Worm (Caenorhabditis elegans): ENCODE measurements around the gene pcp-1.

Gene pcp-1

ce11 chrIII:7718318-7718717 is 40.4 kb upstream of the pcp-1 start (continued):
- TF ChIP-seq nhr-76 (tag; optimal IDR thresholded peaks at IDR 0.05) (peak; percentile 73), nhr-77 (tag; optimal IDR thresholded peaks at IDR 0.05) (peak; percentile 95), mep-1 (tag; optimal IDR thresholded peaks at IDR 0.05) (peak; percentile 88), aha-1 (tag) (peak; percentile 46), lin-39 (tag; optimal IDR thresholded peaks at IDR 0.05) (no peak), hlh-11 (tag; optimal IDR thresholded peaks at IDR 0.05) (peak; percentile 91), lim-7 (GFP tag; IDR thresholded peaks at IDR 0.05) (no peak), lin-1 (GFP tag; IDR thresholded peaks at IDR 0.05) (peak; percentile 59), mdl-1 (tag; optimal IDR thresholded peaks at IDR 0.05) (peak in 1 of 2 experiments; percentile 83), dmd-8 (GFP tag; IDR thresholded peaks at IDR 0.05) (no peak), nhr-25 (tag; optimal IDR thresholded peaks at IDR 0.05; ENCODE audit: borderline replicate concordance, insufficient read depth) (peak; percentile 25), spr-1 (tag; optimal IDR thresholded peaks at IDR 0.05) (no peak), tag-97 (GFP tag; IDR thresholded peaks at IDR 0.05) (no peak), ztf-7 (tag; optimal IDR thresholded peaks at IDR 0.05) (peak; percentile 37), hlh-30 (tag; optimal IDR thresholded peaks at IDR 0.05; ENCODE audit: insufficient read depth) (peak; percentile 87), egl-27 (tag; optimal IDR thresholded peaks at IDR 0.05) (no peak), ceh-20 (GFP tag; IDR thresholded peaks at IDR 0.05) (peak; percentile 72), lin-13 (GFP tag; optimal IDR thresholded peaks at IDR 0.05) (peak; percentile 94), daf-16 (GFP tag; optimal IDR thresholded peaks at IDR 0.05) (peak; percentile 6 to 57), daf-16 (tag; optimal IDR thresholded peaks at IDR 0.05) (peak; percentile 82), mxl-2 (GFP tag; conservative IDR thresholded peaks at IDR 0.05) (no peak), egl-43 (GFP tag; IDR thresholded peaks at IDR 0.05) (no peak), rbr-2 (tag; optimal IDR thresholded peaks at IDR 0.05) (peak; percentile 24), nhr-6 (tag; optimal IDR thresholded peaks at IDR 0.05) (no peak), hmg-1.1 (GFP tag; IDR thresholded peaks at IDR 0.05) (peak; percentile 54), set-16 (GFP tag; IDR thresholded peaks at IDR 0.05) (no peak), dpl-1 (GFP tag; optimal IDR thresholded peaks at IDR 0.05) (peak; percentile 53)

DNA sequence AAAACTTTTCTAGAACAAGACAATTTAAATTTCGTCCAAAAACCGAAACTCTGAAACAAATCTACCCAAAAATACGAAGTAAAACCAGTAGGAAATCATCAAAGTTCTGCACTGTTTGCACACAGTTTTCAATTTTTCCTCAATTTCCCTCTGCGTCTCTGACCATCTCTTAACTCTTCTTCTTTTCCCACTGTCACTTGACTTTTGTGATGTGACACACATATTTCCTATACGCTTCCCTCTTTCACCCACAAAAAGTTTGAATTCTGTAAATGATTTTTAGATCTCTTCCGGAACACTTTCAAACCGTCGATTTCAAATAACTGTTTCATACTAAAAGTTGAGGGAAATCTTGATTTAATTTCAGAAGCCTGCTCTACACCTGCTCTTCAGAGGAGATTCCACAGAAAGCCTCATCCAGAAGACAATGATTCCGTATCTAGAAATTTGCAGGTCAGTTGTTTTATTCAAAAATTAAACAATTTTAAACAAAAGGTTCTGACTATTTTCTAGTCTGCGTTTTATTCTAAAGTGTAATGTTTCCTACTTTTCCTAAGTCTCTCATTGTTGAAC is 39.3 kb upstream of the pcp-1 start, which contains the start of gene ncl-1:
Gene ncl-1, plus strand, starts transcription at position 366 of the 573 bp plus-strand sequence.
- TF ChIP-seq lsy-2 (tag; optimal IDR thresholded peaks at IDR 0.05) = peak in 1 of 2 experiments; percentile 22
- no peak for TF ChIP-seq mxl-2 (GFP tag; conservative IDR thresholded peaks at IDR 0.05)
- TF ChIP-seq hif-1 (tag; optimal IDR thresholded peaks at IDR 0.05) = no peak
- TF ChIP-seq Y105C5A.15 (GFP tag; IDR thresholded peaks at IDR 0.05) = no peak
- TF ChIP-seq nhr-28 (tag; optimal IDR thresholded peaks at IDR 0.05) = peak; percentile 47
- no peak for TF ChIP-seq F10B5.3 (tag; optimal IDR thresholded peaks at IDR 0.05)
- no peak for TF ChIP-seq hlh-11 (tag; optimal IDR thresholded peaks at IDR 0.05)
- TF ChIP-seq nhr-76 (tag; optimal IDR thresholded peaks at IDR 0.05) = no peak
- TF ChIP-seq lin-13 (GFP tag; optimal IDR thresholded peaks at IDR 0.05) = no peak
- no peak for TF ChIP-seq pha-4 (GFP tag; IDR thresholded peaks at IDR 0.05)
- TF ChIP-seq pha-4 (tag; optimal IDR thresholded peaks at IDR 0.05) = peak; percentile 41
- TF ChIP-seq unc-62 (GFP tag; optimal IDR thresholded peaks at IDR 0.05 in 1 of 2) = peak in 1 of 2 experiments; percentile 11
- TF ChIP-seq unc-62 (tag; optimal IDR thresholded peaks at IDR 0.05) = no peak
- TF ChIP-seq lin-1 (GFP tag; IDR thresholded peaks at IDR 0.05) = no peak
- no peak for TF ChIP-seq ama-1 (optimal IDR thresholded peaks at IDR 0.05)
- no peak for TF ChIP-seq T26A8.4 (GFP tag; IDR thresholded peaks at IDR 0.05)
- TF ChIP-seq arid-1 (GFP tag; conservative IDR thresholded peaks at IDR 0.05) = no peak
- peak in 1 of 2 experiments; percentile 28 for TF ChIP-seq mdl-1 (tag; optimal IDR thresholded peaks at IDR 0.05)
- TF ChIP-seq mxl-3 (GFP tag; optimal IDR thresholded peaks at IDR 0.05) = no peak
- no peak for TF ChIP-seq nhr-11 (tag; optimal IDR thresholded peaks at IDR 0.05)
- no peak for TF ChIP-seq zfp-2 (tag; optimal IDR thresholded peaks at IDR 0.05)
- TF ChIP-seq madf-9 (GFP tag; conservative IDR thresholded peaks at IDR 0.05) = no peak
- TF ChIP-seq nhr-42 (GFP tag; IDR thresholded peaks at IDR 0.05) = no peak
- peak; percentile 47 for TF ChIP-seq mep-1 (tag; optimal IDR thresholded peaks at IDR 0.05)
- TF ChIP-seq php-3 (GFP tag; IDR thresholded peaks at IDR 0.05) = no peak
- peak; percentile 58; the same call in 1 of the 2 replicates for TF ChIP-seq hmg-1.1 (GFP tag; IDR thresholded peaks at IDR 0.05)
- TF ChIP-seq dmd-6 (GFP tag; IDR thresholded peaks at IDR 0.05) = peak; percentile 41; the same call in 1 of the 2 replicates
- TF ChIP-seq F37D6.2 (tag; optimal IDR thresholded peaks at IDR 0.05) = no peak
- no peak for TF ChIP-seq lim-7 (GFP tag; IDR thresholded peaks at IDR 0.05)
- TF ChIP-seq daf-8 (GFP tag; IDR thresholded peaks at IDR 0.05) = no peak
- TF ChIP-seq zip-2 (tag; optimal IDR thresholded peaks at IDR 0.05) = no peak
- TF ChIP-seq hlh-30 (tag; optimal IDR thresholded peaks at IDR 0.05; ENCODE audit: insufficient read depth) = peak; percentile 83
- peak; percentile 94 for TF ChIP-seq aha-1 (tag)
- TF ChIP-seq unc-39 (tag; optimal IDR thresholded peaks at IDR 0.05) = no peak

Data from whole organism, L4 larva.